Worm (Caenorhabditis elegans) whole organism, early embryonic: ENCODE data around the gene C54D10.3.
"Not testable (repeated sequence)": the region's sequence is repeated elsewhere in the genome, so short reads cannot be mapped to it uniquely, and the experiment has no call there.

Source experiments
- B0310.2 ChIP-seq: sonication (generic microtip); optimal IDR thresholded peaks from 2 replicates; lab custom pipeline; 2016; ENCODE audit warnings: mild to moderate bottlenecking, missing genetic modification characterization, missing compliant biosample characterization
- F13C5.2 ChIP-seq: sonication (generic microtip); optimal IDR thresholded peaks from 2 replicates; lab custom pipeline; 2017; ENCODE audit warnings: mild to moderate bottlenecking, missing genetic modification characterization, inconsistent platforms, missing compliant biosample characterization
- aly-1 ChIP-seq: sonication (generic microtip); optimal IDR thresholded peaks from 2 replicates; lab custom pipeline; 2016; ENCODE audit warnings: missing genetic modification characterization, missing compliant biosample characterization
- ama-1 ChIP-seq: fragments of 150-350 bp; optimal IDR thresholded peaks from 2 replicates; lab custom pipeline; 2014
- ceh-13 ChIP-seq: fragments of 200-800 bp; sonication (Bioruptor generic); optimal IDR thresholded peaks from 2 replicates; lab custom pipeline; 2018; ENCODE audit warnings: mild to moderate bottlenecking, missing genetic modification characterization, missing compliant biosample characterization
- ceh-36 ChIP-seq: sonication (generic microtip); optimal IDR thresholded peaks from 2 replicates; lab custom pipeline; 2016; ENCODE audit warnings: missing genetic modification characterization, inconsistent platforms, missing compliant biosample characterization
- ets-7 ChIP-seq: sonication (generic microtip); optimal IDR thresholded peaks from 2 replicates; lab custom pipeline; 2016; ENCODE audit warnings: missing genotype, missing genetic modification characterization, missing compliant biosample characterization
- flt-1 ChIP-seq: fragments of 200-800 bp; sonication (Bioruptor generic); IDR thresholded peaks from 2 replicates; pipeline ENCODE4 v1.3.6; 2022; ENCODE audit warnings: missing genetic modification characterization, missing compliant biosample characterization
- hmbx-1 ChIP-seq: sonication (generic microtip); optimal IDR thresholded peaks from 2 replicates; lab custom pipeline; 2016; ENCODE audit warnings: mild to moderate bottlenecking, missing genetic modification characterization, missing compliant biosample characterization
- hmg-4 ChIP-seq: fragments of 200-800 bp; sonication (Bioruptor generic); optimal IDR thresholded peaks from 2 replicates; lab custom pipeline; 2018; ENCODE audit warnings: mild to moderate bottlenecking, missing genetic modification characterization, missing compliant biosample characterization
- hnd-1 ChIP-seq: sonication (generic microtip); optimal IDR thresholded peaks from 2 replicates; lab custom pipeline; 2016; ENCODE audit warnings: missing genetic modification characterization, missing compliant biosample characterization
- pes-1 ChIP-seq: fragments of 200-800 bp; sonication (Bioruptor generic); IDR thresholded peaks from 2 replicates; pipeline ENCODE4 v1.3.6; 2022; ENCODE audit warnings: missing genetic modification reagents, missing genetic modification characterization, missing compliant biosample characterization
- scrt-1 ChIP-seq: fragments of 200-800 bp; sonication (Bioruptor generic); IDR thresholded peaks from 2 replicates; pipeline ENCODE4 v1.3.6; 2022; ENCODE audit warnings: missing genetic modification characterization, missing compliant biosample characterization
- sea-1 ChIP-seq: fragments of 200-800 bp; sonication (Bioruptor generic); conservative IDR thresholded peaks from 2 replicates; pipeline ENCODE4 v1.3.6; 2022; ENCODE audit warnings: missing genetic modification characterization, missing compliant biosample characterization
- tbx-11 ChIP-seq: fragments of 200-800 bp; sonication (Bioruptor generic); IDR thresholded peaks from 2 replicates; pipeline ENCODE4 v1.3.6; 2022; ENCODE audit warnings: missing genetic modification characterization, missing compliant biosample characterization
- tbx-37 ChIP-seq: fragments of 200-800 bp; sonication (Bioruptor generic); conservative IDR thresholded peaks from 2 replicates; pipeline ENCODE4 v1.3.6; 2022; ENCODE audit warnings: missing genetic modification reagents, missing genetic modification characterization, missing compliant biosample characterization
- tra-4 ChIP-seq: sonication (generic microtip); optimal IDR thresholded peaks from 2 replicates; lab custom pipeline; 2017; ENCODE audit warnings: missing genetic modification characterization, missing compliant biosample characterization

Gene C54D10.3

DNA sequence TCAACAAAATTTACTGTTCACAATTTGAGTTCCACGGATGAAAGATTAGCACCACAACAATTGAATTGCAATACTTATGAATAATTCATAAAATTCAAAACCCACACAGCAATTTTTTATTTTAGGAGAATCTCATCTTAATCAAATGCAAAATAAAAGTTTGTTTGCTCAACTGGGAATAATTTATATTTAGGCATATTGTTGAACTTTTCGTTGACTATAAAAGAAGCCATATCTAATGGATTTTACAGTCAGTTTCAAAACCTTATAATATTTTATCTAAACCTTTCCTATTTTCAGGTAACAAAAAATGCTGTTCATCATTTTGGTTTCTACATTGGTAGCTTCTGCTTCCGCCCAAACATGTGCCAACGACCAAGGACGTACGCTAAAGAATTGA lies at the start of gene C54D10.3:
Gene C54D10.3, plus strand, starts transcription at position 301 of the 400 bp plus-strand sequence.
- no peak for TF ChIP-seq hnd-1 (tag; lab: Kevin White, UChicago)
- no peak for TF ChIP-seq tra-4 (tag; lab: Kevin White, UChicago)
- no peak for TF ChIP-seq ceh-13 (GFP tag; lab: Kevin White, UChicago)
- TF ChIP-seq sea-1, result no peak
- TF ChIP-seq tbx-11 (GFP tag; lab: Robert Waterston, UW), result no peak

DNA sequence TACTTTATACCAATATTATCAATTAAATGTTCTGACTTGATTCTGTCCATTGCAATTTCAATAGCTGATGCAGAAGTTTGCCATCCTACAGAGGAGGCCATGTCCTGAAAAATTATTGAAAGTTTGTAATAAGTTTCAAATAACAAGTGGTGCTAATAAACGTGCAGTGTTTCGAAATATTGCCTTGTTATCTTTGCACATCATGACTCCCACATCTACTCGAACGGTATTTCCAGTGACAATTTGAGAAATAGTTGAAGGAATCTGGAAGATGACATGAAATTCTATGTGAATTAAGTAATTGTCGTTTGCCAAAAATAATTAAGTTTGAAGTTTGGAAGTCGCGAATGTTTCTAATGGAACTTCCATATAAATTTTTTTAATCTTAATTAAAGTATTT lies 49.0 kb upstream of the C54D10.3 start, which contains the start of gene gcy-13:
Gene gcy-13, minus strand, starts transcription at position 101 of the 400 bp plus-strand sequence.
- TF ChIP-seq scrt-1 (GFP tag; lab: Robert Waterston, UW) (no peak), sea-1 (no peak), flt-1 (GFP tag; lab: Robert Waterston, UW) (no peak), hnd-1 (tag; lab: Kevin White, UChicago) (no peak), ceh-13 (GFP tag; lab: Kevin White, UChicago) (no peak), hmbx-1 (tag; lab: Kevin White, UChicago) (no peak), aly-1 (tag; lab: Kevin White, UChicago) (no peak), tra-4 (tag; lab: Kevin White, UChicago) (no peak)

DNA sequence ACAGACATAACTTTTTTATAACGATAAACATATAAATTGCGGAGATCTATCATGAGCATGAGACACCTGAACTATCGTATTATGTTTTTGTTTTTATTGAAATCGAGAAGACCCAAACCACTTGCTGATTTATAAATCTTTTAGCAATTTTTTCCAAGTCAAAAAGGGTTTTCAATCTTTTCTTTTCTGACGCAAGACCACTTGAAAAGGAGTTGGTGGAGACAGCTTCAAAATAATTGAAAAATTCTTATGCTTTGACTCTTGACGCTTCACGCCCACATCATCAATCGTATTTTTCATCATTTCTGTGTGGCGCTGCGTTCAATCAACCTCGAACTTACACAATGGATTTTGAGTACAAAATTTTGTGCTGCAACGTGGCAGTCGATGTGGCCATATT lies 47.0 kb upstream of the C54D10.3 start, which contains the start of gene F23H12.7:
Gene F23H12.7, plus strand, starts transcription at position 301 of the 400 bp plus-strand sequence.
- TF ChIP-seq ets-7 (no peak), sea-1 (no peak), F13C5.2 (tag; lab: Kevin White, UChicago) (no peak), ceh-13 (GFP tag; lab: Kevin White, UChicago) (no peak), hnd-1 (tag; lab: Kevin White, UChicago) (no peak), tbx-11 (GFP tag; lab: Robert Waterston, UW) (no peak), tbx-37 (GFP tag; lab: Robert Waterston, UW) (no peak), ceh-36 (no peak), B0310.2 (tag; lab: Kevin White, UChicago) (no peak), flt-1 (GFP tag; lab: Robert Waterston, UW) (no peak), tra-4 (tag; lab: Kevin White, UChicago) (no peak)

DNA sequence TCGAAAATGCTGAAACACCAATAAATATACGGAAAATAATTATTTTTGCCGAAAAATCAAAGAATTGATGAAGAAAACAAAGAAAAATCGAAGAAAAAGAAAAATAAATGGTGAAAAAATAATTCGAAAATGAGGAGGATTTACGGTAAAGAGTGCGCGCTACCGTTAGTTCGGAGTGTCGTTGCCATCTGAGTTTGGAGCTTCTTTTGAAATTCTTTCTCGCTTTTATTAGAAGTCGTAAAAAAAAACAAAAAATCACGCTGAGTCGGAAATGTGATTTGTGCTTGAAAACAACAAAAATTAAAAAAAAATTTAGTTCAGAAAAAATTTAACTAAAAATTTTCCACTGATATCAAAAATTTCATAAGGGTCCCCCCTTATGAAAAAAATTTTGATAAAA lies 44.1 kb upstream of the C54D10.3 start, which contains the start of gene F23H12.10:
Gene F23H12.10, minus strand, starts transcription at position 12 of the 400 bp plus-strand sequence.
- TF ChIP-seq hnd-1 (tag; lab: Kevin White, UChicago); ama-1; hmbx-1 (tag; lab: Kevin White, UChicago): not testable (repeated sequence)

DNA sequence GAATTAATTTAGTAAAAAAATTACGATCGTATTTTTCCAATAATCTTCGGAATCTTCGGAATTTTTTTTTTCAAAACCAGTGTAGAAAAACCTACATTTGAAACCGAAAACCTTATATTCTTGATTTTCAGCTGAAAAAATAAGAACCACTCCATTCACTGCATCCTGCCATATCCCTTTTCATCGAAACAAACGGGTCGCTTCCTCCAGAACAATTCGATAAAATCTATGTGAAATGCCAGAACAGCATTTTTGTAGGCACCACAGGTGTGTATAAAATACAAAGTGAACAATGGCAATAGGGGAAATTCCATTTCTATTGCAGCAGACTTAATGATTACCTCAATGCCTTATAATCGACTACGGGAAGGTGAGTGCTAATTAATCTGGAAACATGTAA lies 41.1 kb upstream of the C54D10.3 start, which contains the start of gene K01D12.1:
Gene K01D12.1, plus strand, starts transcription at position 301 of the 400 bp plus-strand sequence.
- TF ChIP-seq tra-4 (tag; lab: Kevin White, UChicago) (no peak), B0310.2 (tag; lab: Kevin White, UChicago) (no peak), ceh-13 (GFP tag; lab: Kevin White, UChicago) (no peak), hnd-1 (tag; lab: Kevin White, UChicago) (no peak), tbx-11 (GFP tag; lab: Robert Waterston, UW) (no peak), tbx-37 (GFP tag; lab: Robert Waterston, UW) (no peak), ceh-36 (no peak), hmg-4 (GFP tag; lab: Kevin White, UChicago) (no peak), ama-1 (no peak), scrt-1 (GFP tag; lab: Robert Waterston, UW) (no peak), flt-1 (GFP tag; lab: Robert Waterston, UW) (no peak)

DNA sequence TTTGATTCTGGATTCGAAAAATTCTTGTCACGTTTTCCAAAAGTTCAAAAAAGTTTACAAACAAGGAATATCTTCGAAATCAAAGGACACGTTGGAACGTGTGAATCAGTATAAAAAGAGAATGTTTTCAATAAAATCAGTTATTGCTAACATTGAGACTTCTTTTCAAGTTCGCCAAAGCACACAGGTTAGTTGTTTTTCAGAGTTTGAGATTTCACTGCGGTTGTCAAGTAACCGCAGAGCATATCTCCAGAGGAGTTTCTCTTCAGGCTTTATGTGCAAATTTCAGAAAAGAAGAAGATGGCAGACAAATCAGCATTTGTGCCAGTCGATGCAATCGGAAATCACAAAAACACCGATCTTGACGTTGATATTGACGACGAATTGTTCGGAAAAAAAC lies 32.2 kb upstream of the C54D10.3 start, which contains the start of gene K01D12.15:
Gene K01D12.15, plus strand, starts transcription at position 301 of the 400 bp plus-strand sequence.
- TF ChIP-seq hmg-4 (GFP tag; lab: Kevin White, UChicago) (no peak), ceh-13 (GFP tag; lab: Kevin White, UChicago) (no peak), ceh-36 (no peak), tra-4 (tag; lab: Kevin White, UChicago) (no peak), tbx-37 (GFP tag; lab: Robert Waterston, UW) (no peak), flt-1 (GFP tag; lab: Robert Waterston, UW) (no peak), B0310.2 (tag; lab: Kevin White, UChicago) (no peak), F13C5.2 (tag; lab: Kevin White, UChicago) (no peak), sea-1 (no peak), hmbx-1 (tag; lab: Kevin White, UChicago) (no peak), hnd-1 (tag; lab: Kevin White, UChicago) (no peak), tbx-11 (GFP tag; lab: Robert Waterston, UW) (no peak), ama-1 (no peak), ets-7 (no peak), pes-1 (GFP tag; lab: Robert Waterston, UW) (no peak), scrt-1 (GFP tag; lab: Robert Waterston, UW) (no peak), aly-1 (tag; lab: Kevin White, UChicago) (no peak)

DNA sequence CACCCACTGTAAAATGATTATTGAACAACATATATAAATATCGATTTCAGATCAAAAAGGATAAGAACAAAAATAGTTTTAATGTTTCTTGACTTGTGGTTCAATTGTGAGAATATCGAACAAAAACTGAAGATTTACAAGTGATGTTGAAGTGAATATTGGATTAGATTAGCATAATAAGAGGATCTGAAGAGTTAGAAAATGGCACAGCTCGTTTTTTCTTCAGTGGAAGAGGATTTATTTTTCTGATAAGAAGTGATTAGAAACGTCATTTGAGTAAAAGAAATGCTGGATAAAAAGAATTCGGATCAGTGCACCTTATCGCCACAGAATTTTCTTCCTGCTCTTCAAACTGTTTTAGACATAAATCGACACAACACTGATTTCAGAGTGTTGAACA lies 22.7 kb upstream of the C54D10.3 start, which contains the start of gene twk-14:
Gene twk-14, minus strand, starts transcription at position 8 of the 400 bp plus-strand sequence.
- TF ChIP-seq B0310.2 (tag; lab: Kevin White, UChicago), result no peak
- no peak for TF ChIP-seq scrt-1 (GFP tag; lab: Robert Waterston, UW)
- no peak for TF ChIP-seq F13C5.2 (tag; lab: Kevin White, UChicago)
- no peak for TF ChIP-seq hmg-4 (GFP tag; lab: Kevin White, UChicago)
- TF ChIP-seq ceh-13 (GFP tag; lab: Kevin White, UChicago), result no peak
- TF ChIP-seq tra-4 (tag; lab: Kevin White, UChicago), result no peak
- no peak for TF ChIP-seq hnd-1 (tag; lab: Kevin White, UChicago)
- no peak for TF ChIP-seq ama-1
- TF ChIP-seq aly-1 (tag; lab: Kevin White, UChicago), result no peak
- no peak for TF ChIP-seq ceh-36
- no peak for TF ChIP-seq ets-7
- no peak for TF ChIP-seq tbx-37 (GFP tag; lab: Robert Waterston, UW)
- no peak for TF ChIP-seq tbx-11 (GFP tag; lab: Robert Waterston, UW)
- TF ChIP-seq hmbx-1 (tag; lab: Kevin White, UChicago), result no peak
- no peak for TF ChIP-seq flt-1 (GFP tag; lab: Robert Waterston, UW)
- TF ChIP-seq sea-1, result no peak
- no peak for TF ChIP-seq pes-1 (GFP tag; lab: Robert Waterston, UW)
